Worm (Caenorhabditis elegans) whole organism, L4/young adult: ENCODE measurements around the gene C16C8.18.

Experiments
- W03F9.2 ChIP-seq: fragments of 150-350 bp; optimal IDR thresholded peaks from 2 replicates; lab custom pipeline; 2014; ENCODE audit warnings: missing biosample characterization, missing genetic modification characterization
- dao-5 ChIP-seq: sonication (generic microtip); optimal IDR thresholded peaks from 2 replicates; lab custom pipeline; 2016; ENCODE audit warnings: missing genotype, missing genetic modification characterization, moderate library complexity, missing compliant biosample characterization
- him-1 ChIP-seq: sonication (generic microtip); optimal IDR thresholded peaks from 2 replicates; lab custom pipeline; 2016; ENCODE audit warnings: missing genotype, missing genetic modification reagents, missing genetic modification characterization, missing compliant biosample characterization

DNA sequence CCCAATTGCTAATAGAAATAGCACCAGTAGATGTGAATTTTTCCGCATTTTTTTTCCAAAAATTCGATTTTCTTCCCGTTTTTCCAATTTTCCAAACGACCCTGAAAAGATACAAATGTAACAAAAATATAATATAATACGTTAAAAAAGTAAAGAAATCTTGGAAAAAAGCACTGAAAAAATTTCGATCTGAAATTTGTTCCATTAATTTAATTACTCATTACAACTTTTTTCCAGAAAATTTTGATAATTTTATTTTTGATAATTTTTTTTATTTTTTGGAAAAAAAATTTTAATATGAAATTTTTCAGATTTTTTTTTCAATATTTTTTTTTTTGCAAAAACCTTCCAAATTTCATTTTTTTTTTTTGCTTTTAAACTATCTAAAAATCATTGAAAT lies 6.9 kb downstream of the C16C8.18 start, which contains the start of gene skpo-2:
- TF ChIP-seq W03F9.2 (tag; lab: Kevin White, UChicago): no peak
- no peak for TF ChIP-seq him-1 (tag; lab: Kevin White, UChicago)
- TF ChIP-seq dao-5 (tag; lab: Kevin White, UChicago): no peak
